Worm (Caenorhabditis elegans): ENCODE data around the gene ZK470.6.

The ZK470.6 gene

ce11 chrX:4190537-4191144 is 13.3 kb upstream of the ZK470.6 start, which contains the start of gene vha-12:
Gene vha-12 (plus strand): TSS chrX:4191094.
- TF ChIP-seq ceh-19 (GFP tag; optimal IDR thresholded peaks at IDR 0.05) (no peak), ceh-45 (GFP tag; IDR thresholded peaks at IDR 0.05) (no peak), sox-2 (GFP tag; IDR thresholded peaks at IDR 0.05) (peak; percentile 32; the same call in 1 of the 2 replicates), sox-4 (tag; optimal IDR thresholded peaks at IDR 0.05) (no peak), fkh-6 (tag; optimal IDR thresholded peaks at IDR 0.05) (no peak), gmeb-2 (tag; optimal IDR thresholded peaks at IDR 0.05) (no peak), ahr-1 (tag; optimal IDR thresholded peaks at IDR 0.05) (no peak), fkh-10 (GFP tag; optimal IDR thresholded peaks at IDR 0.05) (no peak), rnt-1 (tag; optimal IDR thresholded peaks at IDR 0.05) (peak; percentile 48), pros-1 (tag; optimal IDR thresholded peaks at IDR 0.05) (peak; percentile 76), fax-1 (tag; optimal IDR thresholded peaks at IDR 0.05) (no peak), dve-1 (tag; optimal IDR thresholded peaks at IDR 0.05) (peak; percentile 70), syd-9 (tag; optimal IDR thresholded peaks at IDR 0.05) (no peak), C08G9.2 (tag; optimal IDR thresholded peaks at IDR 0.05) (no peak), ceh-18 (tag; optimal IDR thresholded peaks at IDR 0.05) (peak; percentile 64), ceh-34 (tag; optimal IDR thresholded peaks at IDR 0.05) (peak; percentile 94), tbx-2 (tag; optimal IDR thresholded peaks at IDR 0.05) (peak; percentile 83), ceh-22 (tag; optimal IDR thresholded peaks at IDR 0.05) (no peak), odd-2 (tag; optimal IDR thresholded peaks at IDR 0.05) (no peak), pax-1 (tag; optimal IDR thresholded peaks at IDR 0.05) (peak; percentile 76), elt-2 (tag; optimal IDR thresholded peaks at IDR 0.05) (peak; percentile 50), zip-5 (tag; optimal IDR thresholded peaks at IDR 0.05) (no peak), ttx-3 (tag; optimal IDR thresholded peaks at IDR 0.05) (no peak), ceh-14 (tag; optimal IDR thresholded peaks at IDR 0.05) (peak; percentile 18), pha-2 (tag; optimal IDR thresholded peaks at IDR 0.05) (peak; percentile 24), unc-86 (tag; optimal IDR thresholded peaks at IDR 0.05) (no peak), unc-42 (tag; optimal IDR thresholded peaks at IDR 0.05) (peak; percentile 82), dmd-4 (tag; optimal IDR thresholded peaks at IDR 0.05; ENCODE audit: borderline replicate concordance) (peak; percentile 50), pha-4 (tag; optimal IDR thresholded peaks at IDR 0.05) (no peak), nhr-232 (tag; optimal IDR thresholded peaks at IDR 0.05) (no peak), ets-4 (tag; optimal IDR thresholded peaks at IDR 0.05) (peak; percentile 77), che-1 (tag; optimal IDR thresholded peaks at IDR 0.05) (no peak), ceh-24 (tag; optimal IDR thresholded peaks at IDR 0.05) (no peak), Y22D7AL.16 (tag; optimal IDR thresholded peaks at IDR 0.05) (no peak), unc-55 (GFP tag; optimal IDR thresholded peaks at IDR 0.05) (peak; percentile 66), lin-11 (tag; optimal IDR thresholded peaks at IDR 0.05) (no peak), ama-1 (optimal IDR thresholded peaks at IDR 0.05) (peak; percentile 45), hlh-8 (tag; optimal IDR thresholded peaks at IDR 0.05) (no peak), nfya-1 (tag; optimal IDR thresholded peaks at IDR 0.05) (peak; percentile 86), ceh-9 (tag; optimal IDR thresholded peaks at IDR 0.05) (no peak), sdc-2 (tag; optimal IDR thresholded peaks at IDR 0.05) (peak; percentile 82), elt-4 (tag; optimal IDR thresholded peaks at IDR 0.05) (no peak), ceh-30 (tag; optimal IDR thresholded peaks at IDR 0.05) (no peak), hlh-30 (tag; optimal IDR thresholded peaks at IDR 0.05; ENCODE audit: insufficient read depth) (peak; percentile 51), ceh-31 (tag; optimal IDR thresholded peaks at IDR 0.05) (peak; percentile 87), lim-6 (tag; optimal IDR thresholded peaks at IDR 0.05) (no peak), ceh-2 (tag; optimal IDR thresholded peaks at IDR 0.05) (peak; percentile 29), K09A11.1 (tag; optimal IDR thresholded peaks at IDR 0.05; ENCODE audit: insufficient read depth) (no peak), tbx-7 (tag; optimal IDR thresholded peaks at IDR 0.05) (no peak), npax-4 (tag; optimal IDR thresholded peaks at IDR 0.05) (no peak), mec-3 (tag; optimal IDR thresholded peaks at IDR 0.05; ENCODE audit: borderline replicate concordance) (no peak)

All from whole organism, late embryonic.